Fruit fly (Drosophila melanogaster): ENCODE data around the gene lz.

- TF ChIP-seq CoRest (tag; optimal IDR thresholded peaks at IDR 0.05) = no peak
- no peak for TF ChIP-seq CG11456 (GFP tag; IDR thresholded peaks at IDR 0.05)
- TF ChIP-seq slbo (GFP tag; IDR thresholded peaks at IDR 0.05) = no peak
- TF ChIP-seq CG10462 (GFP tag; optimal IDR thresholded peaks at IDR 0.05) = no peak
- no peak for TF ChIP-seq dysf (GFP tag; IDR thresholded peaks at IDR 0.05)
- no peak for TF ChIP-seq CG33557 (GFP tag; optimal IDR thresholded peaks at IDR 0.05)
- TF ChIP-seq eyg (GFP tag; optimal IDR thresholded peaks at IDR 0.05) = no peak
- peak; percentile 66 for TF ChIP-seq Deaf1 (tag; optimal IDR thresholded peaks at IDR 0.05)
- no peak for TF ChIP-seq zf30C (GFP tag; optimal IDR thresholded peaks at IDR 0.05)
Observed at dm6 chrX:9309959-9310658, 25.7 kb downstream of the lz start.

Data from whole organism, embryonic.